Fruit fly (Drosophila melanogaster) whole organism, pupa: ENCODE measurements around the gene CG4613.

ENCODE experiments used
- CG10348 ChIP-seq: fragments of 200-800 bp; sonication (Bioruptor generic); IDR thresholded peaks from 2 replicates; pipeline ENCODE4 v1.3.6; 2022; ENCODE audit warnings: missing biosample characterization, missing genetic modification characterization
- CG12605 ChIP-seq: fragments of 200-800 bp; sonication (Bioruptor generic); IDR thresholded peaks from 2 replicates; pipeline ENCODE4 v1.3.6; 2022; ENCODE audit warnings: missing biosample characterization, missing genetic modification characterization
- CG13204 ChIP-seq: fragments of 200-800 bp; sonication (Bioruptor generic); optimal IDR thresholded peaks from 2 replicates; lab custom pipeline; 2018; ENCODE audit warnings: missing biosample characterization, mild to moderate bottlenecking, missing genetic modification characterization, moderate library complexity
- CG14655 ChIP-seq: fragments of 200-800 bp; sonication (Bioruptor generic); optimal IDR thresholded peaks from 3 replicates; lab custom pipeline; 2017; ENCODE audit warnings: mild to moderate bottlenecking, missing biosample characterization, missing genetic modification reagents, missing genetic modification characterization
- CG15710 ChIP-seq: fragments of 200-800 bp; sonication (Bioruptor generic); optimal IDR thresholded peaks from 2 replicates; lab custom pipeline; 2018; ENCODE audit warnings: missing biosample characterization, mild to moderate bottlenecking, missing genetic modification characterization, moderate library complexity
- CG17806 ChIP-seq: fragments of 200-800 bp; sonication (Bioruptor generic); optimal IDR thresholded peaks from 2 replicates; lab custom pipeline; 2018; ENCODE audit warnings: missing biosample characterization, mild to moderate bottlenecking, missing genetic modification characterization, moderate library complexity
- CG32121 ChIP-seq: fragments of 200-800 bp; sonication (Bioruptor generic); IDR thresholded peaks from 2 replicates; pipeline ENCODE4 v1.3.6; 2022; ENCODE audit warnings: missing biosample characterization, missing genetic modification characterization
- CG34367 ChIP-seq: fragments of 200-800 bp; sonication (Bioruptor generic); optimal IDR thresholded peaks from 2 replicates; lab custom pipeline; 2018; ENCODE audit warnings: missing biosample characterization, mild to moderate bottlenecking, missing genetic modification characterization
- CG4496 ChIP-seq: fragments of 200-800 bp; sonication (Bioruptor generic); IDR thresholded peaks from 3 replicates; pipeline ENCODE4 v1.3.6; 2022; ENCODE audit warnings: missing biosample characterization, missing genetic modification characterization
- CG8159 ChIP-seq: fragments of 200-800 bp; sonication (Bioruptor generic); optimal IDR thresholded peaks from 3 replicates; lab custom pipeline; 2018; ENCODE audit warnings: missing biosample characterization, mild to moderate bottlenecking, missing genetic modification characterization, moderate library complexity
- CG8301 ChIP-seq: fragments of 200-800 bp; sonication (Bioruptor generic); optimal IDR thresholded peaks from 2 replicates; lab custom pipeline; 2018; ENCODE audit warnings: missing biosample characterization, mild to moderate bottlenecking, missing genetic modification characterization
- CG9948 ChIP-seq: fragments of 200-800 bp; sonication (Bioruptor generic); optimal IDR thresholded peaks from 2 replicates; lab custom pipeline; 2018; ENCODE audit warnings: missing biosample characterization, mild to moderate bottlenecking, missing genetic modification characterization, moderate library complexity
- D1 ChIP-seq: fragments of 200-800 bp; sonication (Bioruptor generic); optimal IDR thresholded peaks from 2 replicates; lab custom pipeline; 2018; ENCODE audit warnings: missing biosample characterization, mild to moderate bottlenecking, missing genetic modification characterization, moderate library complexity
- EcR ChIP-seq: fragments of 200-800 bp; sonication (Bioruptor generic); optimal IDR thresholded peaks from 3 replicates; lab custom pipeline; 2019; ENCODE audit warnings: missing biosample characterization, missing genetic modification characterization, mild to moderate bottlenecking, moderate library complexity, missing genetic modification reagents
- Ets98B ChIP-seq: fragments of 200-800 bp; sonication (Bioruptor generic); IDR thresholded peaks from 2 replicates; pipeline ENCODE4 v1.3.6; 2022; ENCODE audit warnings: missing biosample characterization, missing genetic modification characterization
- Pif1A ChIP-seq: fragments of 200-800 bp; sonication (Bioruptor generic); optimal IDR thresholded peaks from 3 replicates; lab custom pipeline; 2016; ENCODE audit warnings: missing biosample characterization, missing genetic modification characterization
- Pif1B ChIP-seq: fragments of 200-800 bp; sonication (Bioruptor generic); optimal IDR thresholded peaks from 3 replicates; lab custom pipeline; 2016; ENCODE audit warnings: missing biosample characterization, missing genetic modification characterization
- Snoo ChIP-seq: fragments of 200-800 bp; sonication (Bioruptor generic); optimal IDR thresholded peaks from 3 replicates; lab custom pipeline; 2017; ENCODE audit warnings: missing biosample characterization, mild to moderate bottlenecking, missing genetic modification characterization, inconsistent platforms
- fd96Ca ChIP-seq: fragments of 200-800 bp; sonication (Bioruptor generic); IDR thresholded peaks from 3 replicates; pipeline ENCODE4 v1.3.6; 2022; ENCODE audit warnings: missing biosample characterization, missing genetic modification characterization
- gl ChIP-seq: fragments of 200-800 bp; sonication (Bioruptor generic); optimal IDR thresholded peaks from 2 replicates; lab custom pipeline; 2018; ENCODE audit warnings: missing biosample characterization, mild to moderate bottlenecking, missing genetic modification characterization
- rn ChIP-seq: fragments of 200-800 bp; sonication (Bioruptor generic); IDR thresholded peaks from 2 replicates; pipeline ENCODE4 v1.3.6; 2022; ENCODE audit warnings: missing biosample characterization, missing genetic modification characterization

Gene CG4613

dm6 chr3L:14521590-14521989, at the start of gene CG4613:
Gene CG4613 (minus strand): TSS chr3L:14521690.
- no peak for TF ChIP-seq CG10348 (GFP tag; lab: Robert Waterston, UW)
- TF ChIP-seq CG8159 (tag; lab: Kevin White, UChicago): no peak
- TF ChIP-seq gl: no peak
- no peak for TF ChIP-seq CG34367
- no peak for TF ChIP-seq EcR (GFP tag; lab: Kevin White, UChicago)
- TF ChIP-seq Pif1A: no peak
- TF ChIP-seq CG4496: no peak
- no peak for TF ChIP-seq Snoo (tag; lab: Kevin White, UChicago)
- no peak for TF ChIP-seq CG8301
- TF ChIP-seq Pif1B (GFP tag; lab: Kevin White, UChicago): no peak

dm6 chr3L:14569620-14570537, 48.4 kb upstream of the CG4613 start:
- TF ChIP-seq Ets98B (GFP tag; lab: Robert Waterston, UW): no peak
- TF ChIP-seq EcR (GFP tag; lab: Kevin White, UChicago): no peak
- TF ChIP-seq CG13204 (GFP tag; lab: Kevin White, UChicago): no peak
- TF ChIP-seq fd96Ca: no peak

dm6 chr3L:14567140-14567539, 45.6 kb upstream of the CG4613 start, which contains the start of gene CG42758:
Gene CG42758 (plus strand): TSS chr3L:14567440.
- TF ChIP-seq D1 (tag; lab: Kevin White, UChicago) (no peak), CG8301 (no peak), fd96Ca (no peak), CG15710 (tag; lab: Kevin White, UChicago) (no peak), CG10348 (GFP tag; lab: Robert Waterston, UW) (no peak), Snoo (tag; lab: Kevin White, UChicago) (no peak), CG8159 (tag; lab: Kevin White, UChicago) (no peak), CG14655 (GFP tag; lab: Kevin White, UChicago) (no peak), CG32121 (no peak), Ets98B (GFP tag; lab: Robert Waterston, UW) (no peak), CG9948 (tag; lab: Kevin White, UChicago) (no peak), CG17806 (tag; lab: Kevin White, UChicago) (no peak), CG13204 (GFP tag; lab: Kevin White, UChicago) (no peak), CG12605 (GFP tag; lab: Robert Waterston, UW) (no peak), EcR (GFP tag; lab: Kevin White, UChicago) (no peak), Pif1B (GFP tag; lab: Kevin White, UChicago) (no peak), rn (GFP tag; lab: Robert Waterston, UW) (no peak), CG4496 (no peak), CG34367 (no peak)
- TF ChIP-seq, all 21 proteins: peak for 0

- no peak for TF ChIP-seq CG8301
- TF ChIP-seq Pif1A: no peak
- TF ChIP-seq CG17806 (tag; lab: Kevin White, UChicago): no peak
- no peak for TF ChIP-seq CG34367
- no peak for TF ChIP-seq CG13204 (GFP tag; lab: Kevin White, UChicago)
- no peak for TF ChIP-seq CG12605 (GFP tag; lab: Robert Waterston, UW)
- no peak for TF ChIP-seq CG8159 (tag; lab: Kevin White, UChicago)
- no peak for TF ChIP-seq CG14655 (GFP tag; lab: Kevin White, UChicago)
- no peak for TF ChIP-seq CG15710 (tag; lab: Kevin White, UChicago)
- no peak for TF ChIP-seq fd96Ca
- TF ChIP-seq, all 21 proteins: peak for 0
Measured at dm6 chr3L:14565134-14565587, 43.7 kb upstream of the CG4613 start.

dm6 chr3L:14564404-14564803, 42.9 kb upstream of the CG4613 start:
- TF ChIP-seq CG12605 (GFP tag; lab: Robert Waterston, UW) (no peak), Pif1A (no peak), EcR (GFP tag; lab: Kevin White, UChicago) (no peak), gl (no peak)
- TF ChIP-seq, all 21 proteins: peak for 0

dm6 chr3L:14563461-14563860, 42.0 kb upstream of the CG4613 start:
- no peak for TF ChIP-seq CG4496
- TF ChIP-seq gl: no peak
- TF ChIP-seq fd96Ca: no peak
- TF ChIP-seq EcR (GFP tag; lab: Kevin White, UChicago): no peak
- TF ChIP-seq CG17806 (tag; lab: Kevin White, UChicago): no peak
- TF ChIP-seq CG8301: no peak
- TF ChIP-seq CG9948 (tag; lab: Kevin White, UChicago): no peak
- TF ChIP-seq CG14655 (GFP tag; lab: Kevin White, UChicago): no peak
- no peak for TF ChIP-seq CG13204 (GFP tag; lab: Kevin White, UChicago)
- no peak for TF ChIP-seq CG10348 (GFP tag; lab: Robert Waterston, UW)
- no peak for TF ChIP-seq Pif1B (GFP tag; lab: Kevin White, UChicago)
- TF ChIP-seq CG34367: no peak
- no peak for TF ChIP-seq CG32121
